Fruit fly (Drosophila melanogaster) whole organism, embryonic: ENCODE results near the gene beta4GalT7.

Experiments
- ATbp ChIP-seq: fragments of 200-800 bp; sonication (Bioruptor generic); optimal IDR thresholded peaks from 2 replicates; lab custom pipeline; 2017; ENCODE audit warnings: missing biosample characterization, mild to moderate bottlenecking, missing genetic modification characterization, missing genetic modification reagents
- Abd-B ChIP-seq: fragments of 200-800 bp; sonication (Bioruptor generic); optimal IDR thresholded peaks from 2 replicates; lab custom pipeline; 2018; ENCODE audit warnings: missing biosample characterization, mild to moderate bottlenecking, missing genetic modification characterization, moderate library complexity
- Aef1 ChIP-seq: fragments of 200-800 bp; sonication (Bioruptor generic); IDR thresholded peaks from 3 replicates; pipeline ENCODE4 v1.3.6; 2022; ENCODE audit warnings: missing biosample characterization, missing genetic modification characterization
- Asciz ChIP-seq: fragments of 200-800 bp; sonication (Bioruptor generic); optimal IDR thresholded peaks from 2 replicates; lab custom pipeline; 2017; ENCODE audit warnings: missing biosample characterization, mild to moderate bottlenecking, missing genetic modification characterization, missing genetic modification reagents
- Atf-2 ChIP-seq: fragments of 200-800 bp; sonication (Bioruptor generic); optimal IDR thresholded peaks from 2 replicates; lab custom pipeline; 2016; ENCODE audit warnings: missing biosample characterization, missing genetic modification characterization
- CG12071 ChIP-seq: fragments of 200-800 bp; sonication (Bioruptor generic); optimal IDR thresholded peaks from 3 replicates; lab custom pipeline; 2018; ENCODE audit warnings: missing biosample characterization, mild to moderate bottlenecking, missing genetic modification characterization
- CG12104 ChIP-seq: fragments of 200-800 bp; sonication (Bioruptor generic); optimal IDR thresholded peaks from 3 replicates; lab custom pipeline; 2016; ENCODE audit warnings: missing biosample characterization, missing genetic modification characterization
- CG1233 ChIP-seq: fragments of 200-800 bp; sonication (Bioruptor generic); optimal IDR thresholded peaks from 4 replicates; lab custom pipeline; 2018; ENCODE audit warnings: missing biosample characterization, mild to moderate bottlenecking, missing genetic modification characterization
- CG13296 ChIP-seq: fragments of 200-800 bp; sonication (Bioruptor generic); optimal IDR thresholded peaks from 3 replicates; lab custom pipeline; 2018; ENCODE audit warnings: missing biosample characterization, mild to moderate bottlenecking, missing genetic modification characterization
- CG16779 ChIP-seq: fragments of 200-800 bp; sonication (Bioruptor generic); IDR thresholded peaks from 2 replicates; pipeline ENCODE4 v1.3.6; 2022; ENCODE audit warnings: missing biosample characterization, missing genetic modification characterization
- CG17361 ChIP-seq: fragments of 200-800 bp; sonication (Bioruptor generic); IDR thresholded peaks from 3 replicates; pipeline ENCODE4 v1.3.6; 2022; ENCODE audit warnings: missing biosample characterization, missing genetic modification characterization
- CG1832 ChIP-seq: fragments of 200-800 bp; sonication (Bioruptor generic); optimal IDR thresholded peaks from 2 replicates; lab custom pipeline; 2017; ENCODE audit warnings: missing biosample characterization, mild to moderate bottlenecking, missing genetic modification characterization, inconsistent platforms
- CG18476 ChIP-seq: fragments of 200-800 bp; sonication (Bioruptor generic); optimal IDR thresholded peaks from 2 replicates; lab custom pipeline; 2016; ENCODE audit warnings: missing biosample characterization, mild to moderate bottlenecking, missing genetic modification characterization
- CG2116 ChIP-seq: fragments of 200-800 bp; sonication (Bioruptor generic); optimal IDR thresholded peaks from 3 replicates; lab custom pipeline; 2018; ENCODE audit warnings: missing biosample characterization, mild to moderate bottlenecking, missing genetic modification characterization
- CG2120 ChIP-seq: fragments of 200-800 bp; sonication (Bioruptor generic); optimal IDR thresholded peaks from 3 replicates; lab custom pipeline; 2016; ENCODE audit warnings: missing biosample characterization, missing genetic modification characterization
- CG32767 ChIP-seq: fragments of 200-800 bp; sonication (Bioruptor generic); IDR thresholded peaks from 2 replicates; pipeline ENCODE4 v1.3.6; 2022; ENCODE audit warnings: missing biosample characterization, missing genetic modification characterization
- CG6765 ChIP-seq: fragments of 200-800 bp; sonication (Bioruptor generic); optimal IDR thresholded peaks from 3 replicates; lab custom pipeline; 2017; ENCODE audit warnings: missing biosample characterization, mild to moderate bottlenecking, missing genetic modification characterization
- CG7357 ChIP-seq: fragments of 200-800 bp; sonication (Bioruptor generic); IDR thresholded peaks from 3 replicates; pipeline ENCODE4 v1.3.6; 2022; ENCODE audit warnings: missing biosample characterization, missing genetic modification characterization
- CG9797 ChIP-seq: fragments of 200-800 bp; sonication (Bioruptor generic); optimal IDR thresholded peaks from 3 replicates; lab custom pipeline; 2018; ENCODE audit warnings: missing biosample characterization, mild to moderate bottlenecking, missing genetic modification characterization
- Dbx ChIP-seq: fragments of 200-800 bp; sonication (Bioruptor generic); IDR thresholded peaks from 3 replicates; pipeline ENCODE4 v1.3.6; 2022; ENCODE audit warnings: missing biosample characterization, missing genetic modification characterization
- Drgx ChIP-seq: fragments of 200-800 bp; sonication (Bioruptor generic); IDR thresholded peaks from 2 replicates; pipeline ENCODE4 v1.3.6; 2022; ENCODE audit warnings: missing biosample characterization, missing genetic modification characterization
- ERR ChIP-seq: fragments of 200-800 bp; sonication (Bioruptor generic); optimal IDR thresholded peaks from 2 replicates; lab custom pipeline; 2016; ENCODE audit warnings: missing biosample characterization, missing genetic modification characterization
- Ets97D ChIP-seq: fragments of 200-800 bp; sonication (Bioruptor generic); optimal IDR thresholded peaks from 3 replicates; lab custom pipeline; 2016; ENCODE audit warnings: missing biosample characterization, missing genetic modification characterization
- Gsc ChIP-seq: fragments of 200-800 bp; sonication (Bioruptor generic); IDR thresholded peaks from 2 replicates; pipeline ENCODE4 v1.3.6; 2022; ENCODE audit warnings: missing biosample characterization, missing genetic modification characterization
- Hmx ChIP-seq: fragments of 200-800 bp; sonication (Bioruptor generic); optimal IDR thresholded peaks from 2 replicates; lab custom pipeline; 2016; ENCODE audit warnings: missing biosample characterization, missing genetic modification characterization
- Hr39 ChIP-seq: fragments of >200 bp; optimal IDR thresholded peaks from 2 replicates; lab custom pipeline; 2017
- Max ChIP-seq: fragments of 200-800 bp; sonication (Bioruptor generic); optimal IDR thresholded peaks from 2 replicates; lab custom pipeline; 2016; ENCODE audit warnings: missing biosample characterization, mild to moderate bottlenecking, missing genetic modification characterization
- Mrtf ChIP-seq: fragments of 200-800 bp; sonication (Bioruptor generic); IDR thresholded peaks from 3 replicates; pipeline ENCODE4 v1.3.6; 2022; ENCODE audit warnings: missing biosample characterization, missing genetic modification characterization
- Myb ChIP-seq: fragments of 200-800 bp; sonication (Bioruptor generic); optimal IDR thresholded peaks from 2 replicates; lab custom pipeline; 2016; ENCODE audit warnings: missing biosample characterization, missing genetic modification characterization
- Oli ChIP-seq: fragments of 200-800 bp; sonication (Bioruptor generic); optimal IDR thresholded peaks from 2 replicates; lab custom pipeline; 2018; ENCODE audit warnings: missing biosample characterization, mild to moderate bottlenecking, missing genetic modification characterization, moderate library complexity
- Ptx1 ChIP-seq: fragments of 200-800 bp; sonication (Bioruptor generic); IDR thresholded peaks from 2 replicates; pipeline ENCODE4 v1.3.6; 2022; ENCODE audit warnings: missing biosample characterization, missing genetic modification characterization
- Side ChIP-seq: fragments of 200-800 bp; sonication (Bioruptor generic); optimal IDR thresholded peaks from 2 replicates; lab custom pipeline; 2016; ENCODE audit warnings: missing biosample characterization, missing genetic modification characterization
- Trl ChIP-seq, 3 experiments: fragments of >200 bp in 2 of 3; fragments of 200-800 bp in 1 of 3; sonication (Bioruptor generic) in 1 of 3; optimal IDR thresholded peaks; 2 replicates in 1 of 3; 3 replicates in 2 of 3; lab custom pipeline; 2016 to 2017; ENCODE audit warnings: missing biosample characterization in 1 of 3, missing genetic modification characterization in 1 of 3
- ac ChIP-seq: fragments of 200-800 bp; sonication (Bioruptor generic); optimal IDR thresholded peaks from 3 replicates; lab custom pipeline; 2017; ENCODE audit warnings: missing biosample characterization, mild to moderate bottlenecking, missing genetic modification characterization
- ase ChIP-seq: fragments of 200-800 bp; sonication (Bioruptor generic); IDR thresholded peaks from 3 replicates; pipeline ENCODE4 v1.3.6; 2022; ENCODE audit warnings: missing biosample characterization, missing genetic modification characterization
- ash1 ChIP-seq: fragments of 200-800 bp; sonication (Bioruptor generic); optimal IDR thresholded peaks from 2 replicates; lab custom pipeline; 2018; ENCODE audit warnings: missing biosample characterization, mild to moderate bottlenecking, missing genetic modification characterization
- croc ChIP-seq: fragments of 200-800 bp; sonication (Bioruptor generic); conservative IDR thresholded peaks from 3 replicates; pipeline ENCODE4 v1.3.6; 2022; ENCODE audit warnings: missing biosample characterization, missing genetic modification characterization
- dmrt99B ChIP-seq: fragments of 200-800 bp; sonication (Bioruptor generic); optimal IDR thresholded peaks from 2 replicates; lab custom pipeline; 2018; ENCODE audit warnings: missing biosample characterization, mild to moderate bottlenecking, missing genetic modification characterization, moderate library complexity
- exex ChIP-seq: fragments of 200-800 bp; sonication (Bioruptor generic); optimal IDR thresholded peaks from 4 replicates; lab custom pipeline; 2018; ENCODE audit warnings: missing biosample characterization, mild to moderate bottlenecking, missing genetic modification characterization, moderate library complexity
- grau ChIP-seq: fragments of 200-800 bp; optimal IDR thresholded peaks from 3 replicates; lab custom pipeline; 2019; ENCODE audit warnings: missing biosample characterization, mild to moderate bottlenecking, missing genetic modification characterization, moderate library complexity
- inv ChIP-seq: fragments of 200-800 bp; sonication (Bioruptor generic); IDR thresholded peaks from 2 replicates; pipeline ENCODE4 v1.3.6; 2022; ENCODE audit warnings: missing biosample characterization, missing genetic modification characterization; ENCODE audit not compliant: partially characterized antibody
- klu ChIP-seq: fragments of 200-800 bp; sonication (Bioruptor generic); IDR thresholded peaks from 2 replicates; pipeline ENCODE4 v1.3.6; 2022; ENCODE audit warnings: missing biosample characterization, missing genetic modification characterization
- lov ChIP-seq, 2 experiments: fragments of 200-800 bp in 1 of 2; fragments of >200 bp in 1 of 2; sonication (Bioruptor generic) in 1 of 2; IDR thresholded peaks in 1 of 2; optimal IDR thresholded peaks in 1 of 2; 2 replicates in 1 of 2; 3 replicates in 1 of 2; pipeline versions ENCODE4 v1.3.6 to Lab custom; 2017 to 2022; ENCODE audit warnings: missing biosample characterization in 1 of 2, missing genetic modification characterization in 1 of 2
- nau ChIP-seq: fragments of 200-800 bp; sonication (Bioruptor generic); optimal IDR thresholded peaks from 3 replicates; lab custom pipeline; 2017; ENCODE audit warnings: missing biosample characterization, mild to moderate bottlenecking, missing genetic modification characterization, missing genetic modification reagents
- oc ChIP-seq: fragments of 200-800 bp; sonication (Bioruptor generic); optimal IDR thresholded peaks from 2 replicates; lab custom pipeline; 2018; ENCODE audit warnings: missing biosample characterization, mild to moderate bottlenecking, missing genetic modification characterization, moderate library complexity
- sens ChIP-seq: fragments of 200-800 bp; sonication (Bioruptor generic); peaks from one replicate; lab custom pipeline; 2016; ENCODE audit warnings: missing biosample characterization, missing genetic modification characterization
- sima ChIP-seq: fragments of 200-800 bp; sonication (Bioruptor generic); optimal IDR thresholded peaks from 2 replicates; lab custom pipeline; 2016; ENCODE audit warnings: missing biosample characterization, missing genetic modification characterization
- tin ChIP-seq: fragments of 200-800 bp; sonication (Bioruptor generic); optimal IDR thresholded peaks from 3 replicates; lab custom pipeline; 2016; ENCODE audit warnings: missing biosample characterization, missing genetic modification characterization
- ttk ChIP-seq: fragments of 200-800 bp; sonication (Bioruptor generic); IDR thresholded peaks from 2 replicates; pipeline ENCODE4 v2.1.2; 2022; ENCODE audit warnings: missing biosample characterization, missing genetic modification characterization
- vvl ChIP-seq: fragments of 200-800 bp; sonication (Bioruptor generic); IDR thresholded peaks from 2 replicates; pipeline ENCODE4 v1.3.6; 2022; ENCODE audit warnings: missing biosample characterization, missing genetic modification characterization

Gene beta4GalT7

dm6 chr3R:25024895-25025557 lies 2.0 kb downstream of the beta4GalT7 start, which contains the start of the genes EMC6 and Hr96 (continued):
- TF ChIP-seq exex (tag; lab: Kevin White, UChicago) (peak; percentile 85), CG12104 (GFP tag; lab: Kevin White, UChicago) (peak; percentile 85), Ptx1 (GFP tag; lab: Robert Waterston, UW) (peak; percentile 95), ERR (GFP tag; lab: Kevin White, UChicago) (peak; percentile 82), Oli (tag; lab: Kevin White, UChicago) (peak; percentile 87), Ets97D (GFP tag; lab: Kevin White, UChicago) (peak; percentile 93), CG1832 (no peak), Dbx (GFP tag; lab: Robert Waterston, UW) (peak; percentile 96), grau (tag; lab: Kevin White, UChicago) (peak; percentile 92), CG16779 (peak; percentile 93), nau (GFP tag; lab: Kevin White, UChicago) (no peak), Hr39 (lab: Kevin White, UChicago) (no peak), Max (GFP tag; lab: Kevin White, UChicago) (peak; percentile 96), CG6765 (GFP tag; lab: Kevin White, UChicago) (peak; percentile 73), ATbp (GFP tag; lab: Kevin White, UChicago) (peak; percentile 84), Myb (GFP tag; lab: Kevin White, UChicago) (peak; percentile 70), CG2120 (GFP tag; lab: Kevin White, UChicago) (peak; percentile 97), sima (GFP tag; lab: Kevin White, UChicago) (peak; percentile 36), CG32767 (peak; percentile 87), dmrt99B (tag; lab: Kevin White, UChicago) (no peak), CG18476 (peak; percentile 94), inv (GFP tag; lab: Robert Waterston, UW) (peak; percentile 40), vvl (GFP tag; lab: Robert Waterston, UW) (peak; percentile 96), Atf-2 (peak; percentile 90), Gsc (GFP tag; lab: Robert Waterston, UW) (peak; percentile 65), CG9797 (GFP tag; lab: Kevin White, UChicago) (peak; percentile 59), oc (tag; lab: Kevin White, UChicago) (no peak), croc (GFP tag; lab: Robert Waterston, UW) (peak; percentile 79), CG2116 (peak; percentile 86), ttk (GFP tag; lab: Robert Waterston, UW) (peak; percentile 93), Trl (optimal IDR thresholded peaks at IDR 0.05; lab: Kevin White, UChicago) (no peak), Trl (GFP tag; optimal IDR thresholded peaks at IDR 0.05; lab: Kevin White, UChicago) (peak; percentile 95), CG1233 (GFP tag; lab: Kevin White, UChicago) (peak; percentile 87), sens (GFP tag; lab: Kevin White, UChicago) (peak; percentile 99), Side (GFP tag; lab: Kevin White, UChicago) (peak; percentile 92), Drgx (GFP tag; lab: Robert Waterston, UW) (peak; percentile 92), Abd-B (GFP tag; lab: Kevin White, UChicago) (peak; percentile 89), Hmx (GFP tag; lab: Kevin White, UChicago) (peak; percentile 75), ase (GFP tag; lab: Robert Waterston, UW) (peak; percentile 90), CG12071 (GFP tag; lab: Kevin White, UChicago) (peak; percentile 88), ash1 (peak; percentile 83), Aef1 (GFP tag; lab: Robert Waterston, UW) (peak; percentile 98), lov (optimal IDR thresholded peaks at IDR 0.05; lab: Kevin White, UChicago) (no peak), lov (GFP tag; IDR thresholded peaks at IDR 0.05; lab: Robert Waterston, UW) (peak; percentile 89), ac (GFP tag; lab: Kevin White, UChicago) (peak; percentile 77), tin (peak; percentile 94), CG13296 (GFP tag; lab: Kevin White, UChicago) (peak; percentile 92), klu (GFP tag; lab: Robert Waterston, UW) (peak; percentile 88), Mrtf (GFP tag; lab: Robert Waterston, UW) (peak; percentile 91), Asciz (GFP tag; lab: Kevin White, UChicago) (peak; percentile 83), CG7357 (GFP tag; lab: Robert Waterston, UW) (peak; percentile 82), CG17361 (GFP tag; lab: Robert Waterston, UW) (peak; percentile 93)
